Fruit fly (Drosophila melanogaster): ENCODE results near the gene CG12479.

CG12479 gene

DNA sequence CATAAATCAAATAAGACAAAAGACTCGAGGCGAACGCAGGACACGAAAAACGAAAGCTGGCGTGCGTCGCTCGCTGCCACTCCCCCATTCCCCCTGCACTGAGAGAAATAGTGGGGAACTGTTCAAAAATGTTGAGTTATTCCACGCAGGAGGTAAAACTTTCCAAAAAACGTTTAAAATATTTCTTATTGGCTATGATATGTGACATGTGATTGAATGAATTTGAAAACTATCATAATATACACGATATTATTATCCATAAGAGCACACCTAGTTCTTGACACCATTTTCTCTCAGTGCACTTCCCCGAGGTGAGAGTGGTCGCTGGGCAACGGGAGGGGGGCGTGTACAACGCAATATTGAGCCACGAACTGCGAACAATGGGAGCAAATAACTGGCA, 17.9 kb downstream of the CG12479 start (continued):
- peak; percentile 63 for TF ChIP-seq fd59A (GFP tag; optimal IDR thresholded peaks at IDR 0.05)
- peak; percentile 53 for TF ChIP-seq spab (GFP tag; optimal IDR thresholded peaks at IDR 0.05)
- peak; percentile 65 for TF ChIP-seq CG10669 (GFP tag; optimal IDR thresholded peaks at IDR 0.05)
- TF ChIP-seq Eip78C (GFP tag): peak; percentile 83
- TF ChIP-seq CG7368 (GFP tag; optimal IDR thresholded peaks at IDR 0.05): peak; percentile 18
- no peak for TF ChIP-seq CG6854 (GFP tag; optimal IDR thresholded peaks at IDR 0.05)
- peak; percentile 59 to 68 for TF ChIP-seq ss (GFP tag; optimal IDR thresholded peaks at IDR 0.05)
- peak; percentile 10 for TF ChIP-seq CG16779 (tag; optimal IDR thresholded peaks at IDR 0.05)
- peak; percentile 60 for TF ChIP-seq CG6808 (GFP tag; optimal IDR thresholded peaks at IDR 0.05)
- TF ChIP-seq Hr38 (GFP tag; optimal IDR thresholded peaks at IDR 0.05): no peak
- peak; percentile 18 for TF ChIP-seq vri (GFP tag; optimal IDR thresholded peaks at IDR 0.05)
- TF ChIP-seq CG15336 (GFP tag; IDR thresholded peaks at IDR 0.05): 0 out of 2 replicates have a peak, but pooled peaks have one; percentile 12
- TF ChIP-seq Blimp-1 (GFP tag; optimal IDR thresholded peaks at IDR 0.05): peak; percentile 57
- peak; percentile 25 for TF ChIP-seq fd85E (GFP tag; optimal IDR thresholded peaks at IDR 0.05)
- TF ChIP-seq CG11294 (GFP tag; IDR thresholded peaks at IDR 0.05): no peak
- TF ChIP-seq esn (GFP tag; optimal IDR thresholded peaks at IDR 0.05): peak; percentile 62
- peak; percentile 32 for TF ChIP-seq CG4318 (GFP tag; optimal IDR thresholded peaks at IDR 0.05)
- peak; percentile 42 for TF ChIP-seq lz (GFP tag; optimal IDR thresholded peaks at IDR 0.05)
- no peak for TF ChIP-seq CG6276 (GFP tag; optimal IDR thresholded peaks at IDR 0.05)
- peak; percentile 21 for TF ChIP-seq CG11762 (GFP tag; optimal IDR thresholded peaks at IDR 0.05; ENCODE audit: insufficient read depth)
- no peak for TF ChIP-seq CG8319 (GFP tag; optimal IDR thresholded peaks at IDR 0.05)
- TF ChIP-seq Ets96B (tag; optimal IDR thresholded peaks at IDR 0.05): peak; percentile 60
- peak; percentile 62 for TF ChIP-seq CG3919 (GFP tag; optimal IDR thresholded peaks at IDR 0.05)
- peak; percentile 49 for TF ChIP-seq CG8632 (GFP tag; optimal IDR thresholded peaks at IDR 0.05)
- peak; percentile 57 for TF ChIP-seq Hr4 (GFP tag; optimal IDR thresholded peaks at IDR 0.05)
- TF ChIP-seq CG10631 (GFP tag; optimal IDR thresholded peaks at IDR 0.05): peak; percentile 62
- TF ChIP-seq CG9139 (GFP tag; optimal IDR thresholded peaks at IDR 0.05): peak; percentile 34
- peak; percentile 61 for TF ChIP-seq Sox14 (GFP tag; optimal IDR thresholded peaks at IDR 0.05)
- peak; percentile 28 for TF ChIP-seq CG31627 (GFP tag; optimal IDR thresholded peaks at IDR 0.05)
- no peak for TF ChIP-seq fkh (GFP tag; optimal IDR thresholded peaks at IDR 0.05)
- peak; percentile 4 for TF ChIP-seq CG11902 (GFP tag; optimal IDR thresholded peaks at IDR 0.05)
- peak; percentile 57 for TF ChIP-seq cyc (GFP tag; optimal IDR thresholded peaks at IDR 0.05)

DNA sequence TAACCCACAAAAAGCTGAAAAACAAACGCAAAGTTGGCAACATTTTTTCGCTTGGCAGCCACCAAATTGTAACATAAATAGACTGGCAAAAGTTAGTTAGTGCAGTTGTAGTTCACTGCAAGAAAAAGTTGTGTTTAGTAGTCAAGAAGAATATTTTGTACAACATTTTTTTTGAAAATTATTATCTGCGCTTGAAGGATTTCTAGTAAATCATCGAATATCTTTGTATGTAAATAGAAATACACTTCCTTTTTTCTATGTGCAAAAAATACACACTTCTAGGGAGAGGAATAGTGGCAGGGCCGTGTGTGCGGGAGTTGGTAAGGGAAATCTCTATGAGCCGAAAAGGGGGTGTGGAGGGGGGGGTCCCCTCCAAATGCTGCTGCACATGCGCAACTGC, 28.1 kb downstream of the CG12479 start:
- TF ChIP-seq Blimp-1 (GFP tag; optimal IDR thresholded peaks at IDR 0.05) (no peak), CG7368 (GFP tag; optimal IDR thresholded peaks at IDR 0.05) (no peak), CG9139 (GFP tag; optimal IDR thresholded peaks at IDR 0.05) (no peak), Sox102F (GFP tag; optimal IDR thresholded peaks at IDR 0.05) (no peak), CG16779 (tag; optimal IDR thresholded peaks at IDR 0.05) (no peak), CG11762 (GFP tag; optimal IDR thresholded peaks at IDR 0.05; ENCODE audit: insufficient read depth) (no peak), CG1621 (tag; optimal IDR thresholded peaks at IDR 0.05) (no peak), OdsH (GFP tag; optimal IDR thresholded peaks at IDR 0.05) (no peak), CG3032 (tag; optimal IDR thresholded peaks at IDR 0.05) (no peak), CG15336 (GFP tag; IDR thresholded peaks at IDR 0.05) (peak; percentile 47; the same call in 1 of the 2 replicates), Ets96B (tag; optimal IDR thresholded peaks at IDR 0.05) (no peak), eg (GFP tag; IDR thresholded peaks at IDR 0.05) (0 out of 3 replicates have a peak, but pooled peaks have one; percentile 26), CG6808 (GFP tag; optimal IDR thresholded peaks at IDR 0.05) (no peak), salr (GFP tag; optimal IDR thresholded peaks at IDR 0.05) (no peak), CG8319 (GFP tag; optimal IDR thresholded peaks at IDR 0.05) (no peak), Hr38 (GFP tag; optimal IDR thresholded peaks at IDR 0.05) (no peak), CG6792 (GFP tag; optimal IDR thresholded peaks at IDR 0.05) (no peak), fd85E (GFP tag; optimal IDR thresholded peaks at IDR 0.05) (no peak), Eip75B (GFP tag; optimal IDR thresholded peaks at IDR 0.05) (no peak), lz (GFP tag; optimal IDR thresholded peaks at IDR 0.05) (no peak), CG10631 (GFP tag; optimal IDR thresholded peaks at IDR 0.05) (peak; percentile 12), dac (GFP tag; optimal IDR thresholded peaks at IDR 0.05) (no peak), Met (GFP tag; optimal IDR thresholded peaks at IDR 0.05) (no peak), CG11294 (GFP tag; IDR thresholded peaks at IDR 0.05) (no peak), CG8632 (GFP tag; optimal IDR thresholded peaks at IDR 0.05) (no peak), net (GFP tag; optimal IDR thresholded peaks at IDR 0.05) (no peak), CG4318 (GFP tag; optimal IDR thresholded peaks at IDR 0.05) (no peak), Sox14 (GFP tag; optimal IDR thresholded peaks at IDR 0.05) (no peak), Smox (GFP tag; optimal IDR thresholded peaks at IDR 0.05) (no peak), svp (GFP tag) (no peak), Gug (GFP tag; IDR thresholded peaks at IDR 0.05) (peak; percentile 16; the same call in 1 of the 2 replicates), esn (GFP tag; optimal IDR thresholded peaks at IDR 0.05) (no peak), CG32006 (GFP tag; optimal IDR thresholded peaks at IDR 0.05) (peak; percentile 12), CG31627 (GFP tag; optimal IDR thresholded peaks at IDR 0.05) (no peak), Lpt (GFP tag; optimal IDR thresholded peaks at IDR 0.05) (peak; percentile 3)
